Fruit fly (Drosophila melanogaster): ENCODE results near the gene alpha-Spec.

- TF ChIP-seq psq (optimal IDR thresholded peaks at IDR 0.05) (no peak), h (optimal IDR thresholded peaks at IDR 0.05) (no peak), ttk (optimal IDR thresholded peaks at IDR 0.05) (no peak), Myc (optimal IDR thresholded peaks at IDR 0.05) (no peak), insv (optimal IDR thresholded peaks at IDR 0.05) (no peak), Sin3A (optimal IDR thresholded peaks at IDR 0.05) (no peak)
These were observed 15.2 kb upstream of the alpha-Spec start, which contains the start of gene GV1 for dm6 chr3L:1810288-1810687.

Data from Kc167 (cell line).